Worm (Caenorhabditis elegans): ENCODE data around the gene trx-2.

The trx-2 gene

ce11 chrV:10361830-10362397 is 47.4 kb downstream of the trx-2 start, which contains the start of gene cash-1 (continued):
- TF ChIP-seq dmd-9 (GFP tag; IDR thresholded peaks at IDR 0.05) (no peak), hmg-1.1 (GFP tag; IDR thresholded peaks at IDR 0.05) (peak; percentile 41; the same call in 1 of the 2 replicates), hlh-30 (tag; optimal IDR thresholded peaks at IDR 0.05; ENCODE audit: insufficient read depth) (peak; percentile 93), nhr-48 (tag; optimal IDR thresholded peaks at IDR 0.05) (no peak), Y48G9A.11 (GFP tag; IDR thresholded peaks at IDR 0.05) (no peak), spr-1 (tag; optimal IDR thresholded peaks at IDR 0.05) (no peak), gei-8 (GFP tag; optimal IDR thresholded peaks at IDR 0.05) (no peak), madf-9 (GFP tag; conservative IDR thresholded peaks at IDR 0.05) (no peak), aha-1 (tag) (peak; percentile 97), lin-38 (GFP tag; IDR thresholded peaks at IDR 0.05) (peak; percentile 89), unc-130 (GFP tag; optimal IDR thresholded peaks at IDR 0.05) (peak; percentile 20), nhr-10 (tag; optimal IDR thresholded peaks at IDR 0.05) (no peak), zfp-2 (tag; optimal IDR thresholded peaks at IDR 0.05) (no peak)

ce11 chrV:10363834-10364233 is 49.4 kb downstream of the trx-2 start:
- TF ChIP-seq unc-62 (GFP tag; optimal IDR thresholded peaks at IDR 0.05 in 1 of 2) (peak in 1 of 2 experiments; percentile 93), unc-62 (tag; optimal IDR thresholded peaks at IDR 0.05) (no peak), nhr-237 (tag; optimal IDR thresholded peaks at IDR 0.05) (no peak)
